Worm (Caenorhabditis elegans) whole organism, L2 larva: ENCODE measurements around the gene F35D11.4.

Experiments
- C34F6.9 ChIP-seq: fragments of 150-350 bp; optimal IDR thresholded peaks from 2 replicates; lab custom pipeline; 2014; ENCODE audit warnings: missing biosample characterization, missing genetic modification characterization
- F13H6.1 ChIP-seq: sonication (generic microtip); optimal IDR thresholded peaks from 2 replicates; lab custom pipeline; 2016; ENCODE audit warnings: missing genetic modification characterization, missing compliant biosample characterization
- R02D3.7 ChIP-seq: fragments of 150-350 bp; optimal IDR thresholded peaks from 2 replicates; lab custom pipeline; 2014; ENCODE audit warnings: missing biosample characterization, missing genetic modification characterization
- Y55F3AM.14 ChIP-seq: fragments of 200-800 bp; sonication (Bioruptor generic); optimal IDR thresholded peaks from 2 replicates; lab custom pipeline; 2018; ENCODE audit warnings: mild to moderate bottlenecking, missing genetic modification characterization, missing compliant biosample characterization
- ZK546.5 ChIP-seq: sonication (generic microtip); optimal IDR thresholded peaks from 2 replicates; lab custom pipeline; 2017; ENCODE audit warnings: missing biosample characterization, missing genetic modification characterization
- aly-2 ChIP-seq: fragments of 150-350 bp; optimal IDR thresholded peaks from 2 replicates; lab custom pipeline; 2014; ENCODE audit warnings: missing biosample characterization, missing genetic modification characterization
- ama-1 ChIP-seq: fragments of 150-350 bp; optimal IDR thresholded peaks from 2 replicates; lab custom pipeline; 2018; ENCODE audit warnings: inconsistent platforms
- blmp-1 ChIP-seq: sonication (generic microtip); optimal IDR thresholded peaks from 2 replicates; lab custom pipeline; 2017; ENCODE audit warnings: missing genetic modification characterization, mild to moderate bottlenecking, missing compliant biosample characterization, antibody characterized with exemption, moderate library complexity; ENCODE audit not compliant: insufficient read depth
- ceh-82 ChIP-seq: fragments of 150-350 bp; optimal IDR thresholded peaks from 2 replicates; lab custom pipeline; 2014; ENCODE audit warnings: missing biosample characterization, missing genetic modification characterization
- crh-2 ChIP-seq: sonication (generic microtip); optimal IDR thresholded peaks from 2 replicates; lab custom pipeline; 2017; ENCODE audit warnings: missing biosample characterization, missing genetic modification characterization
- dmd-4 ChIP-seq: sonication (generic microtip); optimal IDR thresholded peaks from 2 replicates; lab custom pipeline; 2017; ENCODE audit warnings: missing biosample characterization, missing genetic modification characterization
- egl-27 ChIP-seq: sonication (generic microtip); optimal IDR thresholded peaks from 3 replicates; lab custom pipeline; 2017; ENCODE audit warnings: missing biosample characterization, missing genetic modification reagents, missing genetic modification characterization
- elt-3 ChIP-seq: sonication (generic microtip); optimal IDR thresholded peaks from 2 replicates; lab custom pipeline; 2017; ENCODE audit warnings: missing biosample characterization, missing genetic modification characterization
- fos-1 ChIP-seq: fragments of 150-350 bp; optimal IDR thresholded peaks from 2 replicates; lab custom pipeline; 2014; ENCODE audit warnings: missing biosample characterization, missing genetic modification characterization
- gmeb-1 ChIP-seq: fragments of 150-350 bp; optimal IDR thresholded peaks from 2 replicates; lab custom pipeline; 2014; ENCODE audit warnings: missing biosample characterization, missing genetic modification characterization
- lin-11 ChIP-seq: fragments of 150-350 bp; sonication (generic microtip); optimal IDR thresholded peaks from 2 replicates; lab custom pipeline; 2014; ENCODE audit warnings: missing biosample characterization, missing genetic modification characterization, inconsistent platforms, mixed read lengths
- lin-13 ChIP-seq: fragments of 150-350 bp; optimal IDR thresholded peaks from 2 replicates; lab custom pipeline; 2014; ENCODE audit warnings: missing biosample characterization, missing genetic modification reagents, missing genetic modification characterization
- lsy-2 ChIP-seq, 2 experiments: fragments of 150-350 bp in 1 of 2; sonication (generic microtip) in 1 of 2; optimal IDR thresholded peaks; 2 replicates each; lab custom pipeline; 2014 to 2017; ENCODE audit warnings: missing biosample characterization in 2 of 2, missing genetic modification characterization in 2 of 2
- mab-5 ChIP-seq: fragments of 150-350 bp; optimal IDR thresholded peaks from 2 replicates; lab custom pipeline; 2014; ENCODE audit warnings: missing biosample characterization, missing genetic modification characterization
- mdl-1 ChIP-seq, 2 experiments: fragments of 150-350 bp in 1 of 2; sonication (generic microtip) in 1 of 2; optimal IDR thresholded peaks; 2 replicates each; lab custom pipeline; 2017; ENCODE audit warnings: missing biosample characterization in 2 of 2, missing genetic modification characterization in 2 of 2
- nhr-10 ChIP-seq: sonication (generic microtip); optimal IDR thresholded peaks from 2 replicates; lab custom pipeline; 2017; ENCODE audit warnings: missing biosample characterization, missing genetic modification characterization
- nhr-11 ChIP-seq: fragments of 150-350 bp; optimal IDR thresholded peaks from 2 replicates; lab custom pipeline; 2014; ENCODE audit warnings: missing biosample characterization, missing genetic modification characterization
- nhr-12 ChIP-seq: fragments of 150-350 bp; optimal IDR thresholded peaks from 2 replicates; lab custom pipeline; 2014; ENCODE audit warnings: missing biosample characterization, missing genetic modification characterization
- nhr-21 ChIP-seq: fragments of 150-350 bp; optimal IDR thresholded peaks from 2 replicates; lab custom pipeline; 2014; ENCODE audit warnings: missing biosample characterization, missing genetic modification characterization
- nhr-23 ChIP-seq: fragments of 150-350 bp; optimal IDR thresholded peaks from 2 replicates; lab custom pipeline; 2014; ENCODE audit warnings: missing biosample characterization, missing genetic modification reagents, missing genetic modification characterization
- nhr-237 ChIP-seq: fragments of 150-350 bp; optimal IDR thresholded peaks from 2 replicates; lab custom pipeline; 2014; ENCODE audit warnings: missing biosample characterization, missing genetic modification characterization
- nhr-6 ChIP-seq: fragments of 150-350 bp; optimal IDR thresholded peaks from 2 replicates; lab custom pipeline; 2014; ENCODE audit warnings: missing biosample characterization, missing genetic modification characterization
- nhr-77 ChIP-seq: fragments of 150-350 bp; optimal IDR thresholded peaks from 2 replicates; lab custom pipeline; 2014; ENCODE audit warnings: missing biosample characterization, missing genetic modification characterization
- peb-1 ChIP-seq: fragments of 150-350 bp; optimal IDR thresholded peaks from 2 replicates; lab custom pipeline; 2014; ENCODE audit warnings: missing biosample characterization, missing genetic modification characterization
- sem-4 ChIP-seq: fragments of 150-350 bp; optimal IDR thresholded peaks from 2 replicates; lab custom pipeline; 2014; ENCODE audit warnings: missing biosample characterization, missing genetic modification reagents, missing genetic modification characterization
- skn-1 ChIP-seq: sonication (generic microtip); optimal IDR thresholded peaks from 2 replicates; lab custom pipeline; 2017; ENCODE audit warnings: missing biosample characterization, missing genetic modification characterization
- snpc-4 ChIP-seq: fragments of 150-350 bp; optimal IDR thresholded peaks from 2 replicates; lab custom pipeline; 2014; ENCODE audit warnings: missing biosample characterization, missing genetic modification characterization
- unc-39 ChIP-seq: fragments of 150-350 bp; optimal IDR thresholded peaks from 2 replicates; lab custom pipeline; 2014; ENCODE audit warnings: missing biosample characterization, missing genetic modification characterization
- unc-55 ChIP-seq: fragments of 150-350 bp; sonication (generic microtip); optimal IDR thresholded peaks from 3 replicates; lab custom pipeline; 2014; ENCODE audit warnings: missing biosample characterization, missing genetic modification reagents, missing genetic modification characterization
- unc-62 ChIP-seq: fragments of 150-350 bp; optimal IDR thresholded peaks from 2 replicates; lab custom pipeline; 2014; ENCODE audit warnings: missing biosample characterization, missing genetic modification reagents, missing genetic modification characterization
- zag-1 ChIP-seq: fragments of 150-350 bp; optimal IDR thresholded peaks from 2 replicates; lab custom pipeline; 2014; ENCODE audit warnings: missing biosample characterization, missing genetic modification characterization
- ztf-11 ChIP-seq: sonication (generic microtip); optimal IDR thresholded peaks from 2 replicates; lab custom pipeline; 2017; ENCODE audit warnings: missing biosample characterization, missing genetic modification characterization
- ztf-4 ChIP-seq: fragments of 150-350 bp; optimal IDR thresholded peaks from 2 replicates; lab custom pipeline; 2014; ENCODE audit warnings: missing biosample characterization, missing genetic modification characterization

F35D11.4 gene

DNA sequence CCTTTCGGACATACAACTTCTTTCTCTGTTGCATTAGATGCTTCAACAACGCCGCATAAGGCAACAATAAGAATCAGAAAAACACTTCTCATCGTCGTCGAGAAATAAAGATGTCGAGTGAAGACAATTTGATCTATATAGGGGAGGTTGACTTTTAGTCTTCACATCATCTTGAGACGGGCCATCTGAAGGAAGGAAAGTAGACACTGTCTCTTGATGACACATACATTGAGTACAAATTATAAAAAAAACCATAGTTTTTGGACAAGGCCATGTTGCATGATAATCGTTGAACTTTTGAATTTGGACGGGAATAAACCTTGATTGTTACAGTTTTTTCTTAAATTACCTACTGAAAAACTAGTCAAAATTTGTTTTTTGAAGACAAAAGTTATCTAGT, 18.4 kb downstream of the F35D11.4 start, which contains the start of gene clec-139:
TSS of gene clec-139 (minus strand) at position 101 of the 400 bp plus-strand sequence.
- TF ChIP-seq unc-39 (tag; lab: Kevin White, UChicago) (no peak), snpc-4 (tag; lab: Kevin White, UChicago) (no peak), lin-13 (GFP tag; lab: Kevin White, UChicago) (no peak), nhr-12 (tag; lab: Kevin White, UChicago) (no peak), egl-27 (tag; lab: Kevin White, UChicago) (no peak), unc-62 (no peak), ceh-82 (tag; lab: Kevin White, UChicago) (no peak), ztf-11 (tag; lab: Kevin White, UChicago) (no peak), elt-3 (tag; lab: Kevin White, UChicago) (no peak), lin-11 (tag; lab: Kevin White, UChicago) (no peak), ZK546.5 (no peak), nhr-11 (tag; lab: Kevin White, UChicago) (no peak), Y55F3AM.14 (no peak)

ce11 chrII:4626606-4627005, 23.4 kb downstream of the F35D11.4 start, which contains the start of gene F35D11.1:
F35D11.1 (plus strand) TSS chrII:4626906.
- TF ChIP-seq nhr-21 (tag; lab: Kevin White, UChicago) (no peak), mab-5 (tag; lab: Kevin White, UChicago) (no peak)

ce11 chrII:4631479-4631878, 28.3 kb downstream of the F35D11.4 start:
- TF ChIP-seq ZK546.5 (no peak), R02D3.7 (tag; lab: Kevin White, UChicago) (no peak), ceh-82 (tag; lab: Kevin White, UChicago) (no peak), nhr-21 (tag; lab: Kevin White, UChicago) (no peak)
- TF ChIP-seq, all 48 proteins: peak for 0

DNA sequence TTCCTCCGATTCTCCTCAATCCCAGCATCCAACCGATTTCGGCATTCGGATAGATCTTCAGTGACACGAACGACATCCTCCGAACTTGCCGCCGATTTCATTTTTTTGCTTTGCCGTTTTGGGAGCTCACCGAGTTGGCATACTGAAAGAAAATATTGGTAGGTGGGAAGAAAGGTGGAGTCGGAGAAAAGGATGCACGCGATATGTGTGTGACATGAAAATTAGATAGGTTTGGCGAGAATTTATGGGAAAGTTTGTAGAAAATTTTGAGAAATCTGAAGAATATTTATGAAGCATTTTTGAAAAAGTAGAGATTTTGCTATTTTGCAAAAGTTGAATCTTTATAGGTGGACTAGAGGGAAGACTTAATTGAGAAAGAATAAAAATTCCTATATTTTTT, 35.0 kb downstream of the F35D11.4 start, which contains the start of gene che-10:
TSS of gene che-10 (minus strand) at position 101 of the 400 bp plus-strand sequence.
- no peak for TF ChIP-seq blmp-1 (tag; lab: Kevin White, UChicago)
- TF ChIP-seq unc-62 = no peak
- TF ChIP-seq R02D3.7 (tag; lab: Kevin White, UChicago) = no peak
- TF ChIP-seq ama-1 (lab: Kevin White, UChicago) = no peak
- no peak for TF ChIP-seq elt-3 (tag; lab: Kevin White, UChicago)
- TF ChIP-seq lin-13 (GFP tag; lab: Kevin White, UChicago) = no peak

ce11 chrII:4638891-4639290, 35.7 kb downstream of the F35D11.4 start:
- TF ChIP-seq skn-1 = no peak
- no peak for TF ChIP-seq sem-4 (tag; lab: Kevin White, UChicago)
- no peak for TF ChIP-seq C34F6.9 (tag; lab: Kevin White, UChicago)
- TF ChIP-seq unc-62 = no peak
- no peak for TF ChIP-seq lin-11 (tag; lab: Kevin White, UChicago)
- no peak for TF ChIP-seq crh-2 (tag; lab: Kevin White, UChicago)
- no peak for TF ChIP-seq fos-1
- no peak for TF ChIP-seq elt-3 (tag; lab: Kevin White, UChicago)

- TF ChIP-seq unc-55 = peak; percentile 47
- peak; percentile 37 for TF ChIP-seq C34F6.9 (tag; lab: Kevin White, UChicago)
- TF ChIP-seq Y55F3AM.14 = no peak
- no peak for TF ChIP-seq dmd-4 (tag; lab: Kevin White, UChicago)
- TF ChIP-seq nhr-12 (tag; lab: Kevin White, UChicago) = no peak
- TF ChIP-seq nhr-237 (tag; lab: Kevin White, UChicago) = no peak
- no peak for TF ChIP-seq lin-13 (GFP tag; lab: Kevin White, UChicago)
- TF ChIP-seq gmeb-1 (tag; lab: Kevin White, UChicago) = no peak
These were observed 37.5 kb downstream of the F35D11.4 start for ce11 chrII:4640748-4641147.

DNA sequence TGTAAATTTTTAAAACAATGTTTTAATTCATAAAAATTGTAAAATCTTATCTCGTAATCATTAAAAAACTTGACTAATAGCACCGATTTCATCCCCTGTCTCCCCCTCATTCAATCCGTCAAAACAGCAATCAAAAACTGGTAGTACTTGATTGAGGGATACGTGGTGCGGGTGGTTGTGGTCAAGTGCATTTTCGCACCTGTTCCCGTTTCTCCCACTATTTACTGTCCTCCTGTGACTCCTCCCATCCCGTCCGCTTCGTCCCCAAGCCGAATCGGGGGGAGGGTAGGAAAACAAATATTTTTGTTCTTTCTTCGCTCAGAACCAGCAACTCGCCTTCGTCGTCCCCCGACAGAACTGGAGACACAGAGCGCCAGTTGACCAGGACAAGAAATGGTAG, 45.6 kb downstream of the F35D11.4 start, which contains the start of gene lgc-27:
TSS of gene lgc-27 (plus strand) at position 301 of the 400 bp plus-strand sequence.
- TF ChIP-seq zag-1 (tag; lab: Kevin White, UChicago) = no peak
- no peak for TF ChIP-seq ztf-4 (tag; lab: Kevin White, UChicago)
- TF ChIP-seq nhr-6 = no peak
- no peak for TF ChIP-seq F13H6.1 (tag; lab: Kevin White, UChicago)
- no peak for TF ChIP-seq nhr-23 (tag; lab: Kevin White, UChicago)
- no peak for TF ChIP-seq nhr-10 (tag; lab: Kevin White, UChicago)
- no peak for TF ChIP-seq unc-39 (tag; lab: Kevin White, UChicago)
- no peak for TF ChIP-seq peb-1
- TF ChIP-seq aly-2 (tag; lab: Kevin White, UChicago) = no peak
- TF ChIP-seq unc-62 = no peak
- no peak for TF ChIP-seq lsy-2 (tag; optimal IDR thresholded peaks at IDR 0.05; lab: Kevin White, UChicago)
- no peak for TF ChIP-seq lin-11 (tag; lab: Kevin White, UChicago)
- TF ChIP-seq nhr-77 (tag; lab: Kevin White, UChicago) = no peak
- no peak for TF ChIP-seq fos-1
- no peak for TF ChIP-seq mdl-1 (tag; optimal IDR thresholded peaks at IDR 0.05; lab: Kevin White, UChicago)
- no peak for TF ChIP-seq skn-1
- TF ChIP-seq egl-27 (tag; lab: Kevin White, UChicago) = no peak
- TF ChIP-seq, all 48 proteins: peak for 0
